Fruit fly (Drosophila melanogaster): ENCODE results near the gene tkv.
A peak's percentile ranks its signal among the peaks of the same experiment; 100 is the strongest.

The tkv gene

DNA sequence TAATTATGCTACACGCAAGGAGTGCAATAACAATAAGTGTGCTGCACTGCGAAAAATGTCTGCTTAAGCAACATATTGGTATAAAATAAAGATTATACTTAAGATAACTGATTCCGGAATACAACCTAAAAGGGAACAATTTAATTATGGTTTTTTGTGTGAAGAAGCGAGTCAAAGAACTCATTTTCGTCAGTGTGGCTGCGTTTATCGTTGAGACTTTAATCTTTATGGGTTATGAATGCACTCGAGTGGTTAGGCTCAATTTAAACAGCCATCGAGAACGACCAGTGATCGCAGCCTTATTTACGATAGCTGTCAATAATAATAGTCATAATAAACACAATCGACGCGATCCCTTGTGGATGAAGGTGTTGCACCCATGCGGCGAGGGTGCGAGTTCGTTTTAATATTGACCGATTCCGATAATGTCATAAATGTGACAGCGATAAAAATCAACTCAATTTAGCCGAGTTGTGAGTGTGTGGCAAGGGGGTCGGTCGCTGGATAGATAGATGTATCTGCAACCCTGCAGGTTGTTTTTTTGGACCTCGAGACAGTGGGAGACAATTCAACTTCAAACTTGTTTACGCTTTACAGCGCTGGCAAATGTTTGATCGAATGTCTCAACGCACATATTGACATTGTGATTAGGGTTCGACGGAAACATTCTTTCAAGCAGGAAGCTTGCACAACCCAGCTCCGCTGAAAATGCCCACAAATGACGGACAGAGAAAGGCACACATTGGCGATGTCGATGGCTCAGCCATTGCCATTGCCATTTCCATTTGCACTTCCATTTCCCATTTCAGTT is 14.9 kb downstream of the tkv start (continued):
- peak; percentile 13 for TF ChIP-seq CG34376 (GFP tag; optimal IDR thresholded peaks at IDR 0.05)
- TF ChIP-seq rib (GFP tag; IDR thresholded peaks at IDR 0.05) = no peak
- TF ChIP-seq B-H1 (GFP tag; IDR thresholded peaks at IDR 0.05) = peak; percentile 37; the same call in 2 of the 3 replicates
- TF ChIP-seq lola (GFP tag; optimal IDR thresholded peaks at IDR 0.05) = peak in 1 of 3 experiments; percentile 69
- TF ChIP-seq PHDP (tag; optimal IDR thresholded peaks at IDR 0.05) = peak; percentile 13
- TF ChIP-seq Dref (GFP tag; IDR thresholded peaks at IDR 0.05) = no peak
- peak; percentile 24; the same call in 1 of the 2 replicates for TF ChIP-seq CG10366 (GFP tag; IDR thresholded peaks at IDR 0.05)
- TF ChIP-seq CG8478 (optimal IDR thresholded peaks at IDR 0.05) = no peak
- peak; percentile 83 for TF ChIP-seq Kr (GFP tag; optimal IDR thresholded peaks at IDR 0.05)
- TF ChIP-seq CG7372 (GFP tag; IDR thresholded peaks at IDR 0.05) = no peak
- TF ChIP-seq Poxn (GFP tag; IDR thresholded peaks at IDR 0.05) = no peak
- TF ChIP-seq h (optimal IDR thresholded peaks at IDR 0.05) = no peak
- TF ChIP-seq Stat92E (GFP tag; optimal IDR thresholded peaks at IDR 0.05) = no peak
- TF ChIP-seq her (GFP tag; optimal IDR thresholded peaks at IDR 0.05) = no peak
- TF ChIP-seq CG15011 (GFP tag; optimal IDR thresholded peaks at IDR 0.05) = peak; percentile 19
- no peak for TF ChIP-seq nerfin-2 (GFP tag; IDR thresholded peaks at IDR 0.05; ENCODE audit: partially characterized antibody)
- TF ChIP-seq Hr3 (GFP tag; optimal IDR thresholded peaks at IDR 0.05) = no peak
- TF ChIP-seq CG10654 (GFP tag; optimal IDR thresholded peaks at IDR 0.05) = peak; percentile 28
- TF ChIP-seq ab (GFP tag; optimal IDR thresholded peaks at IDR 0.05) = peak; percentile 9
- TF ChIP-seq sug (tag; optimal IDR thresholded peaks at IDR 0.05) = peak; percentile 67
- TF ChIP-seq sima (GFP tag; optimal IDR thresholded peaks at IDR 0.05) = no peak

DNA sequence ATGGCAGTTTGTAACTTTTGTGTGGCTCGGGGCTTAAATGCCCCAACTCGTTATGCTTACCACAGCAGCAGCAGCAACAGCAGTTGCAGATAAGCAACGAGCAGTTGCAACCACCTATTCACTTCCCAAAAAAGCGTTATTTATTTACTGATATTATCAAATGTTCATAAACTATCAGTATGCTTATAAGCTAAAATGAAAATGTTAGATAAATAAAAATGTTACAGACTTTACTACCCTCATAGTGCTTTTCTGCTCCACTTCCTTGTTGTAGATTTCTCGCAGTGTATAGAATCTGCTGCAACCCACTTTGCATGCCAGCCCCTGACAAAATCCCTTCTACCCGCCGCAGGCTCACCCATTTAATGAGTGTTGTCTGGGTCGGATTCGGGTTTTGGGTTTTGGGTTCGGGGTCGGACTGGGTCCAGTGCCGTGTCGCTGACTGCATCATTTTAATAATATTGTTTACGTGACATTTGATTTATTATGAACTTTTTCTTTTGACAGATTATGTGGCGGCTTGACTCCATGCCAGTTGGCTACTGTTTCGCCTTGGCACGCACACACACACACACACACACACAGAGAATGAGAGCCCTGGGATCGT is 17.0 kb downstream of the tkv start:
- no peak for TF ChIP-seq MBD-R2 (GFP tag; IDR thresholded peaks at IDR 0.05)
- no peak for TF ChIP-seq C15 (GFP tag; IDR thresholded peaks at IDR 0.05)
- TF ChIP-seq CG16815 (GFP tag; optimal IDR thresholded peaks at IDR 0.05) = no peak
- TF ChIP-seq Lim3 (GFP tag; IDR thresholded peaks at IDR 0.05) = no peak
- TF ChIP-seq CrebB (tag; optimal IDR thresholded peaks at IDR 0.05) = no peak
- TF ChIP-seq phol (tag; optimal IDR thresholded peaks at IDR 0.05) = peak; percentile 23
- TF ChIP-seq usp (GFP tag; optimal IDR thresholded peaks at IDR 0.05) = no peak
- TF ChIP-seq CG14965 (GFP tag; optimal IDR thresholded peaks at IDR 0.05; ENCODE audit: borderline replicate concordance) = no peak
- TF ChIP-seq croc (GFP tag; conservative IDR thresholded peaks at IDR 0.05) = no peak
- peak; percentile 31; the same call in 1 of the 2 replicates for TF ChIP-seq Xrp1 (GFP tag; IDR thresholded peaks at IDR 0.05)
- TF ChIP-seq ATbp (GFP tag; optimal IDR thresholded peaks at IDR 0.05) = no peak
- no peak for TF ChIP-seq CG7357 (GFP tag; IDR thresholded peaks at IDR 0.05)
- no peak for TF ChIP-seq zf30C (GFP tag; optimal IDR thresholded peaks at IDR 0.05)
- TF ChIP-seq HmgZ (tag; optimal IDR thresholded peaks at IDR 0.05) = no peak
- no peak for TF ChIP-seq CG8924 (tag; optimal IDR thresholded peaks at IDR 0.05)
- TF ChIP-seq hkb (optimal IDR thresholded peaks at IDR 0.05) = no peak
- no peak for TF ChIP-seq hkb (GFP tag; IDR thresholded peaks at IDR 0.05)
- TF ChIP-seq CG10959 (GFP tag; IDR thresholded peaks at IDR 0.05) = no peak
- no peak for TF ChIP-seq ham (GFP tag; IDR thresholded peaks at IDR 0.05)
- TF ChIP-seq tup (GFP tag; optimal IDR thresholded peaks at IDR 0.05) = no peak
- no peak for TF ChIP-seq CG15011 (GFP tag; optimal IDR thresholded peaks at IDR 0.05)
- TF ChIP-seq Mad (GFP tag; optimal IDR thresholded peaks at IDR 0.05) = no peak
- TF ChIP-seq kay (GFP tag; optimal IDR thresholded peaks at IDR 0.05) = no peak
- TF ChIP-seq CG8359 (GFP tag; optimal IDR thresholded peaks at IDR 0.05; ENCODE audit: borderline replicate concordance) = peak; percentile 8
- TF ChIP-seq CG1602 (GFP tag; optimal IDR thresholded peaks at IDR 0.05) = no peak
- no peak for TF ChIP-seq Meics (GFP tag; optimal IDR thresholded peaks at IDR 0.05)
- no peak for TF ChIP-seq sqz (GFP tag; optimal IDR thresholded peaks at IDR 0.05)
- no peak for TF ChIP-seq Dp (GFP tag; optimal IDR thresholded peaks at IDR 0.05)
- TF ChIP-seq tgo (GFP tag; IDR thresholded peaks at IDR 0.05) = no peak
- TF ChIP-seq vfl (GFP tag; optimal IDR thresholded peaks at IDR 0.05) = no peak
